Fruit fly (Drosophila melanogaster): ENCODE results near the gene CG17258.

Gene CG17258

dm6 chr2L:3055710-3056447 is 20.7 kb upstream of the CG17258 start (continued):
- TF ChIP-seq crp (GFP tag; optimal IDR thresholded peaks at IDR 0.05) (peak in 1 of 2 experiments; percentile 60), nmo (GFP tag; optimal IDR thresholded peaks at IDR 0.05) (peak; percentile 56), Nf-YB (GFP tag; optimal IDR thresholded peaks at IDR 0.05) (no peak), chn (GFP tag; optimal IDR thresholded peaks at IDR 0.05) (no peak), CG1647 (GFP tag; optimal IDR thresholded peaks at IDR 0.05) (peak; percentile 13), ATbp (GFP tag; optimal IDR thresholded peaks at IDR 0.05) (no peak), twi (tag; optimal IDR thresholded peaks at IDR 0.05) (no peak), ab (GFP tag; optimal IDR thresholded peaks at IDR 0.05) (no peak), lola (GFP tag; optimal IDR thresholded peaks at IDR 0.05) (no peak), CG9932 (GFP tag; IDR thresholded peaks at IDR 0.05) (peak; percentile 55; the same call in 1 of the 2 replicates), CG2202 (tag; optimal IDR thresholded peaks at IDR 0.05) (no peak), Dp (GFP tag; optimal IDR thresholded peaks at IDR 0.05) (peak; percentile 70), ro (GFP tag; IDR thresholded peaks at IDR 0.05) (0 out of 2 replicates have a peak, but pooled peaks have one; percentile 19), zf30C (GFP tag; optimal IDR thresholded peaks at IDR 0.05) (no peak), vfl (GFP tag; optimal IDR thresholded peaks at IDR 0.05) (no peak), luna (GFP tag; optimal IDR thresholded peaks at IDR 0.05) (no peak), gem (tag; optimal IDR thresholded peaks at IDR 0.05) (peak; percentile 18), CG10267 (tag; optimal IDR thresholded peaks at IDR 0.05) (peak; percentile 6), corto (GFP tag; optimal IDR thresholded peaks at IDR 0.05) (no peak), cato (GFP tag; optimal IDR thresholded peaks at IDR 0.05; ENCODE audit: borderline replicate concordance) (no peak), z (GFP tag; IDR thresholded peaks at IDR 0.05) (no peak), tup (GFP tag; optimal IDR thresholded peaks at IDR 0.05) (no peak), Hmr (GFP tag; optimal IDR thresholded peaks at IDR 0.05) (peak; percentile 60), Dip3 (GFP tag; optimal IDR thresholded peaks at IDR 0.05) (peak; percentile 37), CG4617 (GFP tag; optimal IDR thresholded peaks at IDR 0.05; ENCODE audit: borderline replicate concordance) (no peak), CG8388 (GFP tag; optimal IDR thresholded peaks at IDR 0.05) (no peak), CG10959 (GFP tag; IDR thresholded peaks at IDR 0.05) (no peak), h (optimal IDR thresholded peaks at IDR 0.05) (no peak), CG2875 (GFP tag; optimal IDR thresholded peaks at IDR 0.05) (no peak), Bdp1 (GFP tag; optimal IDR thresholded peaks at IDR 0.05) (peak; percentile 11), ci (GFP tag; IDR thresholded peaks at IDR 0.05) (no peak), dysf (GFP tag; IDR thresholded peaks at IDR 0.05) (peak; percentile 53; the same call in 2 of the 3 replicates), emc (GFP tag; optimal IDR thresholded peaks at IDR 0.05) (no peak), Dref (GFP tag; IDR thresholded peaks at IDR 0.05) (peak; percentile 53), repo (GFP tag; optimal IDR thresholded peaks at IDR 0.05) (no peak), CG3847 (GFP tag; IDR thresholded peaks at IDR 0.05) (peak; percentile 43; the same call in 1 of the 2 replicates), sna (GFP tag; IDR thresholded peaks at IDR 0.05; ENCODE audit: partially characterized antibody) (no peak), sr (GFP tag; IDR thresholded peaks at IDR 0.05) (no peak), NFAT (GFP tag; IDR thresholded peaks at IDR 0.05) (no peak), CG17361 (GFP tag; IDR thresholded peaks at IDR 0.05) (peak; percentile 84), CG16779 (GFP tag; IDR thresholded peaks at IDR 0.05) (no peak), Mes4 (GFP tag; optimal IDR thresholded peaks at IDR 0.05) (no peak), YL-1 (GFP tag; optimal IDR thresholded peaks at IDR 0.05) (no peak), Lim3 (GFP tag; IDR thresholded peaks at IDR 0.05) (no peak), Hr39 (optimal IDR thresholded peaks at IDR 0.05) (no peak), CG13287 (GFP tag; IDR thresholded peaks at IDR 0.05; ENCODE audit: partially characterized antibody) (peak; percentile 46), Blimp-1 (GFP tag; optimal IDR thresholded peaks at IDR 0.05) (no peak), chif (GFP tag; optimal IDR thresholded peaks at IDR 0.05) (peak in 1 of 2 experiments; percentile 15), zen (tag; optimal IDR thresholded peaks at IDR 0.05) (no peak), CG34422 (GFP tag; IDR thresholded peaks at IDR 0.05) (no peak)
